Fruit fly (Drosophila melanogaster) Kc167 (cell line): ENCODE data around the gene CG3740.

Source experiments
- Myc ChIP-seq: fragments of >200 bp; optimal IDR thresholded peaks from 2 replicates; lab custom pipeline; 2017; ENCODE audit warnings: missing external identifiers
- Sin3A ChIP-seq: fragments of >200 bp; optimal IDR thresholded peaks from 2 replicates; lab custom pipeline; 2018; ENCODE audit warnings: missing external identifiers
- h ChIP-seq: fragments of >200 bp; optimal IDR thresholded peaks from 3 replicates; lab custom pipeline; 2018; ENCODE audit warnings: missing external identifiers
- insv ChIP-seq: fragments of >200 bp; optimal IDR thresholded peaks from 3 replicates; lab custom pipeline; 2018; ENCODE audit warnings: missing external identifiers
- psq ChIP-seq: fragments of >200 bp; optimal IDR thresholded peaks from 2 replicates; lab custom pipeline; 2017; ENCODE audit warnings: missing external identifiers
- ttk ChIP-seq: sonication (Bioruptor generic); optimal IDR thresholded peaks from 2 replicates; lab custom pipeline; 2017; ENCODE audit warnings: missing external identifiers

DNA sequence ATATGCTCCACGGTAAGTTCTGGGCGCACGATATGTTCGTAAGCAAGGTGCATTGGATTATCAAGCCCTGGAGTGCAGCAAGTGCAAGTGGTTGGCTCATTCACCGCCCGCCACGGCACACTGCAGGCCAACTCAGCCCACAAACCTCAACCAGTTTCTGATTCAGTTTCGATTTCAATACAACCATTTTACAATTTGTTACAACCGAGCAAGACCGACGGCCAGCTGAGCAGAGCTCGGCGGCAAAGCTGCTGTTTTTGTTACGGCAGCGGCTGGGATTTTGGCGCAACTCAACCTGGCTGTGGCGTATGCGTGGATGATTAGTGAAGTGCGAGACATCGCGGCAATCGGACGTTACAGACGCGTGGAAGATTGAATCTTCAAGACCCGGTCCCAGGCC is 17.2 kb upstream of the CG3740 start, which contains the start of gene b6:
- no peak for TF ChIP-seq Sin3A (lab: Kevin White, UChicago)
- TF ChIP-seq psq (lab: Kevin White, UChicago), result no peak
- no peak for TF ChIP-seq ttk (lab: Kevin White, UChicago)
- no peak for TF ChIP-seq h (lab: Kevin White, UChicago)
- no peak for TF ChIP-seq insv (lab: Kevin White, UChicago)
- TF ChIP-seq Myc (lab: Kevin White, UChicago), result no peak
